Worm (Caenorhabditis elegans) whole organism, L4/young adult: ENCODE data around the gene clec-218.

ENCODE experiments used
- W03F9.2 ChIP-seq: fragments of 150-350 bp; optimal IDR thresholded peaks from 2 replicates; lab custom pipeline; 2014; ENCODE audit warnings: missing biosample characterization, missing genetic modification characterization
- dao-5 ChIP-seq: sonication (generic microtip); optimal IDR thresholded peaks from 2 replicates; lab custom pipeline; 2016; ENCODE audit warnings: missing genotype, missing genetic modification characterization, moderate library complexity, missing compliant biosample characterization
- him-1 ChIP-seq: sonication (generic microtip); optimal IDR thresholded peaks from 2 replicates; lab custom pipeline; 2016; ENCODE audit warnings: missing genotype, missing genetic modification reagents, missing genetic modification characterization, missing compliant biosample characterization

DNA sequence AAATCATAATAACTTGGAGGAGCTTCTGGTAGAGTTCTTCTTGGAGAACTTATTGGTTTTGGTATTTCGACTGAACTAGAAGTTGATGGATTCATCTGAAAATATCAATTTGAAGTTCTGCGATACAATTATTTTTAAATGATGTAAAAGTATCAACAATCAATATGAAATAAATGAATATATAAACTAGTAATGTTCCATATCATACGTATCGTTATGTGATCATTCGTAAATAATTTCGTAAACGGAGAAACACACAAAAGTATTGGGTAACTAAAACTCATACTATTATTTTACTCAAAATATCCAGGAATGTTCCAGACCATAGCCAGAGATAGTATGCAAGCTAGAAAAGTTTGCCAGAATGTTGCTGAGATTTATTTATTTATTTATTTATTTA lies 1.4 kb upstream of the clec-218 start, which contains the start of gene W02D7.8:
- TF ChIP-seq dao-5 (tag; lab: Kevin White, UChicago) = no peak
- TF ChIP-seq W03F9.2 (tag; lab: Kevin White, UChicago) = no peak
- TF ChIP-seq him-1 (tag; lab: Kevin White, UChicago) = no peak
